Fruit fly (Drosophila melanogaster) whole organism, pupa: Measurements from ENCODE around the gene kirre.

Experiments
- CG8159 ChIP-seq: fragments of 200-800 bp; sonication (Bioruptor generic); optimal IDR thresholded peaks from 3 replicates; lab custom pipeline; 2018; ENCODE audit warnings: missing biosample characterization, mild to moderate bottlenecking, missing genetic modification characterization, moderate library complexity
- CG9948 ChIP-seq: fragments of 200-800 bp; sonication (Bioruptor generic); optimal IDR thresholded peaks from 2 replicates; lab custom pipeline; 2018; ENCODE audit warnings: missing biosample characterization, mild to moderate bottlenecking, missing genetic modification characterization, moderate library complexity
- EcR ChIP-seq: fragments of 200-800 bp; sonication (Bioruptor generic); optimal IDR thresholded peaks from 3 replicates; lab custom pipeline; 2019; ENCODE audit warnings: missing biosample characterization, missing genetic modification characterization, mild to moderate bottlenecking, moderate library complexity, missing genetic modification reagents
- Pif1B ChIP-seq: fragments of 200-800 bp; sonication (Bioruptor generic); optimal IDR thresholded peaks from 3 replicates; lab custom pipeline; 2016; ENCODE audit warnings: missing biosample characterization, missing genetic modification characterization
- fd96Ca ChIP-seq: fragments of 200-800 bp; sonication (Bioruptor generic); IDR thresholded peaks from 3 replicates; pipeline ENCODE4 v1.3.6; 2022; ENCODE audit warnings: missing biosample characterization, missing genetic modification characterization
- rn ChIP-seq: fragments of 200-800 bp; sonication (Bioruptor generic); IDR thresholded peaks from 2 replicates; pipeline ENCODE4 v1.3.6; 2022; ENCODE audit warnings: missing biosample characterization, missing genetic modification characterization

DNA sequence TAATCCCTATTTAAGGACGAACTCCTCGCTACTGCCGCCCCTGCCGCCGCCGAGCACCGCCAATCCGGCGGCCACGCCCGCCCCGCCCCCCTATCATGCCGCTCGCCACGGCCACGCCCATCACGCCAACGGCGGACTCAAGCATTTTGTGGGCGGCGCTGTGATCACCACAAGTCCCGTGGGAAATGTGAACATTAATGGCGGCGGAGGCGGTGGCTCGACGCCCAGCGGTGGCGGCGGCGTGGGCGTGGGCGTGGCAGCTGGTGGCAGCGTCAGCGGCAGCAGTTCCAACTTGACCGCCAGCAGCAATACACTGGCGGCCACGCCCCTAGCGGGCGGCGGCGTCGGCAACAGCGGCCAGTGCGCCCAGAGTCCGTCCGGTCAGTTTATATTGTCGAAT is 391.8 kb downstream of the kirre start:
- TF ChIP-seq rn (no peak), EcR (GFP tag; lab: Kevin White, UChicago) (no peak), fd96Ca (no peak), CG8159 (no peak), CG9948 (tag; lab: Kevin White, UChicago) (no peak), Pif1B (GFP tag; lab: Kevin White, UChicago) (no peak)
